Fruit fly (Drosophila melanogaster) whole organism, embryonic: ENCODE measurements around the gene robl62A.

Source experiments
- B-H1 ChIP-seq: fragments of 200-800 bp; sonication (Bioruptor generic); IDR thresholded peaks from 3 replicates; pipeline ENCODE4 v1.3.6; 2022; ENCODE audit warnings: missing biosample characterization, missing genetic modification characterization
- B-H2 ChIP-seq: fragments of 200-800 bp; sonication (Bioruptor generic); optimal IDR thresholded peaks from 2 replicates; lab custom pipeline; 2018; ENCODE audit warnings: missing biosample characterization, mild to moderate bottlenecking, missing genetic modification characterization
- Bgb ChIP-seq: fragments of 200-800 bp; sonication (Bioruptor generic); IDR thresholded peaks from 2 replicates; pipeline ENCODE4 v1.3.6; 2022; ENCODE audit warnings: missing biosample characterization, missing genetic modification characterization; ENCODE audit not compliant: partially characterized antibody
- CG11696 ChIP-seq: fragments of 200-800 bp; sonication (Bioruptor generic); IDR thresholded peaks from 2 replicates; pipeline ENCODE4 v1.3.6; 2022; ENCODE audit warnings: missing biosample characterization, missing genetic modification characterization
- CG11723 ChIP-seq: fragments of 200-800 bp; sonication (Bioruptor generic); optimal IDR thresholded peaks from 2 replicates; lab custom pipeline; 2017; ENCODE audit warnings: missing biosample characterization, mild to moderate bottlenecking, missing genetic modification characterization
- CG12071 ChIP-seq: fragments of 200-800 bp; sonication (Bioruptor generic); optimal IDR thresholded peaks from 3 replicates; lab custom pipeline; 2018; ENCODE audit warnings: missing biosample characterization, mild to moderate bottlenecking, missing genetic modification characterization
- CG12219 ChIP-seq: fragments of 200-800 bp; sonication (Bioruptor generic); optimal IDR thresholded peaks from 3 replicates; lab custom pipeline; 2018; ENCODE audit warnings: missing biosample characterization, mild to moderate bottlenecking, missing genetic modification characterization
- CG12659 ChIP-seq: fragments of 200-800 bp; sonication (Bioruptor generic); optimal IDR thresholded peaks from 3 replicates; lab custom pipeline; 2017; ENCODE audit warnings: mild to moderate bottlenecking, missing biosample characterization, missing genetic modification reagents, missing genetic modification characterization
- CG13894 ChIP-seq: fragments of 200-800 bp; sonication (Bioruptor generic); optimal IDR thresholded peaks from 3 replicates; lab custom pipeline; 2018; ENCODE audit warnings: missing biosample characterization, mild to moderate bottlenecking, missing genetic modification characterization, moderate library complexity
- CG14441 ChIP-seq: fragments of 200-800 bp; sonication (Bioruptor generic); IDR thresholded peaks from 2 replicates; pipeline ENCODE4 v1.3.6; 2022; ENCODE audit warnings: missing biosample characterization, missing genetic modification characterization
- CG15269 ChIP-seq: fragments of 200-800 bp; sonication (Bioruptor generic); optimal IDR thresholded peaks from 2 replicates; lab custom pipeline; 2018; ENCODE audit warnings: missing biosample characterization, mild to moderate bottlenecking, missing genetic modification characterization, moderate library complexity
- CG1602 ChIP-seq: fragments of 200-800 bp; sonication (Bioruptor generic); optimal IDR thresholded peaks from 3 replicates; lab custom pipeline; 2016; ENCODE audit warnings: missing biosample characterization, missing genetic modification characterization
- CG17361 ChIP-seq: fragments of 200-800 bp; sonication (Bioruptor generic); IDR thresholded peaks from 3 replicates; pipeline ENCODE4 v1.3.6; 2022; ENCODE audit warnings: missing biosample characterization, missing genetic modification characterization
- CG17612 ChIP-seq: fragments of 200-800 bp; sonication (Bioruptor generic); IDR thresholded peaks from 2 replicates; pipeline ENCODE4 v1.3.6; 2022; ENCODE audit warnings: missing biosample characterization, missing genetic modification characterization
- CG18599 ChIP-seq: fragments of 200-800 bp; sonication (Bioruptor generic); optimal IDR thresholded peaks from 3 replicates; lab custom pipeline; 2017; ENCODE audit warnings: missing biosample characterization, missing genetic modification characterization, mild to moderate bottlenecking, moderate library complexity, missing genetic modification reagents
- CG2678 ChIP-seq: fragments of 200-800 bp; sonication (Bioruptor generic); optimal IDR thresholded peaks from 3 replicates; lab custom pipeline; 2019; ENCODE audit warnings: missing biosample characterization, mild to moderate bottlenecking, missing genetic modification characterization, moderate library complexity
- CG2875 ChIP-seq: fragments of 200-800 bp; sonication (Bioruptor generic); optimal IDR thresholded peaks from 2 replicates; lab custom pipeline; 2017; ENCODE audit warnings: missing biosample characterization, mild to moderate bottlenecking, missing genetic modification characterization, missing genetic modification reagents
- CG34422 ChIP-seq: fragments of 200-800 bp; sonication (Bioruptor generic); IDR thresholded peaks from 3 replicates; pipeline ENCODE4 v1.3.6; 2022; ENCODE audit warnings: missing biosample characterization, missing genetic modification characterization
- CG4424 ChIP-seq: fragments of 200-800 bp; sonication (Bioruptor generic); optimal IDR thresholded peaks from 3 replicates; lab custom pipeline; 2016; ENCODE audit warnings: missing biosample characterization, missing genetic modification characterization
- CG4820 ChIP-seq: fragments of 200-800 bp; sonication (Bioruptor generic); optimal IDR thresholded peaks from 3 replicates; lab custom pipeline; 2016; ENCODE audit warnings: missing biosample characterization, missing genetic modification characterization
- CG7372 ChIP-seq: fragments of 200-800 bp; sonication (Bioruptor generic); IDR thresholded peaks from 2 replicates; pipeline ENCODE4 v1.3.6; 2022; ENCODE audit warnings: missing biosample characterization, missing genetic modification characterization
- CG7786 ChIP-seq: fragments of 200-800 bp; sonication (Bioruptor generic); optimal IDR thresholded peaks from 2 replicates; lab custom pipeline; 2016; ENCODE audit warnings: missing biosample characterization, missing genetic modification characterization
- CG8281 ChIP-seq: fragments of 200-800 bp; sonication (Bioruptor generic); optimal IDR thresholded peaks from 2 replicates; lab custom pipeline; 2018; ENCODE audit warnings: missing biosample characterization, mild to moderate bottlenecking, missing genetic modification characterization, moderate library complexity
- CG9609 ChIP-seq: fragments of 200-800 bp; sonication (Bioruptor generic); optimal IDR thresholded peaks from 3 replicates; lab custom pipeline; 2016; ENCODE audit warnings: missing biosample characterization, missing genetic modification characterization
- Dbx ChIP-seq: fragments of 200-800 bp; sonication (Bioruptor generic); IDR thresholded peaks from 3 replicates; pipeline ENCODE4 v1.3.6; 2022; ENCODE audit warnings: missing biosample characterization, missing genetic modification characterization
- Fer1 ChIP-seq: fragments of 200-800 bp; sonication (Bioruptor generic); optimal IDR thresholded peaks from 2 replicates; lab custom pipeline; 2017; ENCODE audit warnings: missing biosample characterization, mild to moderate bottlenecking, missing genetic modification characterization
- Fer3 ChIP-seq: fragments of 200-800 bp; sonication (Bioruptor generic); optimal IDR thresholded peaks from 2 replicates; lab custom pipeline; 2018; ENCODE audit warnings: missing biosample characterization, mild to moderate bottlenecking, missing genetic modification characterization, moderate library complexity
- H2.0 ChIP-seq: fragments of 200-800 bp; sonication (Bioruptor generic); IDR thresholded peaks from 2 replicates; pipeline ENCODE4 v1.3.6; 2022; ENCODE audit warnings: missing biosample characterization, missing genetic modification characterization
- Med ChIP-seq: fragments of 200-800 bp; sonication (Bioruptor generic); peaks from one replicate; lab custom pipeline; 2016; ENCODE audit warnings: missing biosample characterization, missing genetic modification characterization, mild to moderate bottlenecking, inconsistent platforms, moderate library complexity
- Nf-YC ChIP-seq: fragments of 200-800 bp; optimal IDR thresholded peaks from 3 replicates; lab custom pipeline; 2019; ENCODE audit warnings: missing biosample characterization, mild to moderate bottlenecking, missing genetic modification characterization, moderate library complexity
- Scr ChIP-seq: fragments of 200-800 bp; sonication (Bioruptor generic); IDR thresholded peaks from 2 replicates; pipeline ENCODE4 v1.3.6; 2022; ENCODE audit warnings: missing biosample characterization, missing genetic modification characterization; ENCODE audit not compliant: partially characterized antibody
- Sin3A ChIP-seq: fragments of >200 bp; optimal IDR thresholded peaks from 2 replicates; lab custom pipeline; 2018
- Sox100B ChIP-seq: fragments of 200-800 bp; sonication (Bioruptor generic); optimal IDR thresholded peaks from 3 replicates; lab custom pipeline; 2018; ENCODE audit warnings: missing biosample characterization, mild to moderate bottlenecking, missing genetic modification characterization
- az2 ChIP-seq: fragments of 200-800 bp; sonication (Bioruptor generic); optimal IDR thresholded peaks from 3 replicates; lab custom pipeline; 2016; ENCODE audit warnings: missing biosample characterization, missing genetic modification characterization
- chn ChIP-seq: fragments of 200-800 bp; sonication (Bioruptor generic); optimal IDR thresholded peaks from 2 replicates; lab custom pipeline; 2016; ENCODE audit warnings: missing biosample characterization, missing genetic modification characterization
- croc ChIP-seq: fragments of 200-800 bp; sonication (Bioruptor generic); conservative IDR thresholded peaks from 3 replicates; pipeline ENCODE4 v1.3.6; 2022; ENCODE audit warnings: missing biosample characterization, missing genetic modification characterization
- crol ChIP-seq: fragments of 200-800 bp; sonication (Bioruptor generic); IDR thresholded peaks from 2 replicates; pipeline ENCODE4 v1.3.6; 2022; ENCODE audit warnings: missing biosample characterization, missing genetic modification characterization
- dati ChIP-seq: fragments of 200-800 bp; sonication (Bioruptor generic); IDR thresholded peaks from 2 replicates; pipeline ENCODE4 v1.3.6; 2022; ENCODE audit warnings: missing biosample characterization, missing genetic modification characterization
- grau ChIP-seq: fragments of 200-800 bp; optimal IDR thresholded peaks from 3 replicates; lab custom pipeline; 2019; ENCODE audit warnings: missing biosample characterization, mild to moderate bottlenecking, missing genetic modification characterization, moderate library complexity
- kay ChIP-seq: fragments of 200-800 bp; sonication (Bioruptor generic); optimal IDR thresholded peaks from 2 replicates; lab custom pipeline; 2016; ENCODE audit warnings: missing biosample characterization, missing genetic modification characterization
- lbe ChIP-seq: fragments of 200-800 bp; sonication (Bioruptor generic); optimal IDR thresholded peaks from 2 replicates; lab custom pipeline; 2016; ENCODE audit warnings: missing biosample characterization, mild to moderate bottlenecking, missing genetic modification characterization
- pfk ChIP-seq: fragments of 200-800 bp; sonication (Bioruptor generic); optimal IDR thresholded peaks from 2 replicates; lab custom pipeline; 2018; ENCODE audit warnings: missing biosample characterization, mild to moderate bottlenecking, missing genetic modification characterization, moderate library complexity
- phol ChIP-seq: fragments of 200-800 bp; sonication (Bioruptor generic); optimal IDR thresholded peaks from 3 replicates; lab custom pipeline; 2018; ENCODE audit warnings: missing biosample characterization, mild to moderate bottlenecking, missing genetic modification characterization, moderate library complexity
- pita ChIP-seq: fragments of 200-800 bp; sonication (Bioruptor generic); optimal IDR thresholded peaks from 2 replicates; lab custom pipeline; 2017; ENCODE audit warnings: missing biosample characterization, mild to moderate bottlenecking, missing genetic modification characterization
- ranshi ChIP-seq: fragments of 200-800 bp; sonication (Bioruptor generic); IDR thresholded peaks from 2 replicates; pipeline ENCODE4 v1.3.6; 2022; ENCODE audit warnings: missing biosample characterization, missing genetic modification characterization
- sc ChIP-seq, 3 experiments: fragments of >200 bp in 2 of 3; fragments of 200-800 bp in 1 of 3; sonication (Bioruptor generic) in 1 of 3; optimal IDR thresholded peaks; 2 replicates in 2 of 3; 3 replicates in 1 of 3; lab custom pipeline; 2017; ENCODE audit warnings: mild to moderate bottlenecking in 1 of 3, missing biosample characterization in 1 of 3, missing genetic modification characterization in 1 of 3, missing genetic modification reagents in 1 of 3
- sob ChIP-seq: fragments of 200-800 bp; sonication (Bioruptor generic); IDR thresholded peaks from 2 replicates; pipeline ENCODE4 v1.3.6; 2022; ENCODE audit warnings: missing biosample characterization, missing genetic modification characterization
- trem ChIP-seq: fragments of 200-800 bp; optimal IDR thresholded peaks from 3 replicates; lab custom pipeline; 2019; ENCODE audit warnings: missing biosample characterization, mild to moderate bottlenecking, missing genetic modification characterization, moderate library complexity
- vnd ChIP-seq: fragments of 200-800 bp; sonication (Bioruptor generic); IDR thresholded peaks from 3 replicates; pipeline ENCODE4 v1.3.6; 2022; ENCODE audit warnings: missing biosample characterization, missing genetic modification characterization; ENCODE audit not compliant: partially characterized antibody

Gene robl62A

dm6 chr3L:1478998-1479680 lies 1.7 kb downstream of the robl62A start (continued):
- TF ChIP-seq CG34422 (GFP tag; lab: Robert Waterston, UW): peak; percentile 82
- TF ChIP-seq croc (GFP tag; lab: Robert Waterston, UW): peak; percentile 75
- TF ChIP-seq Sox100B (GFP tag; lab: Kevin White, UChicago): no peak
- TF ChIP-seq CG4424 (GFP tag; lab: Kevin White, UChicago): peak; percentile 66
- TF ChIP-seq CG2875 (GFP tag; lab: Kevin White, UChicago): peak; percentile 28
- TF ChIP-seq CG9609 (GFP tag; lab: Kevin White, UChicago): peak; percentile 65
- TF ChIP-seq Nf-YC (tag; lab: Kevin White, UChicago): no peak
- TF ChIP-seq CG11696 (GFP tag; lab: Robert Waterston, UW): peak; percentile 97
- no peak for TF ChIP-seq vnd
- TF ChIP-seq Fer1 (GFP tag; lab: Kevin White, UChicago): no peak
- TF ChIP-seq CG7786 (GFP tag; lab: Kevin White, UChicago): peak; percentile 61
- TF ChIP-seq CG15269: peak; percentile 25
- TF ChIP-seq B-H1: no peak
- peak; percentile 61 for TF ChIP-seq CG4820
- peak; percentile 70 for TF ChIP-seq CG1602
- TF ChIP-seq chn (GFP tag; lab: Kevin White, UChicago): peak; percentile 72
- TF ChIP-seq Scr (GFP tag; lab: Robert Waterston, UW): no peak
- no peak for TF ChIP-seq CG11723 (GFP tag; lab: Kevin White, UChicago)
- TF ChIP-seq CG2678: no peak
- no peak for TF ChIP-seq Sin3A (lab: Kevin White, UChicago)
- no peak for TF ChIP-seq pfk (GFP tag; lab: Kevin White, UChicago)
- peak; percentile 68; the same call in 1 of the 2 replicates for TF ChIP-seq ranshi (GFP tag; lab: Robert Waterston, UW)
- TF ChIP-seq pita (GFP tag; lab: Kevin White, UChicago): no peak
- no peak for TF ChIP-seq crol (GFP tag; lab: Robert Waterston, UW)
- TF ChIP-seq H2.0 (GFP tag; lab: Robert Waterston, UW): peak; percentile 76
- peak; percentile 58 for TF ChIP-seq trem (tag; lab: Kevin White, UChicago)
- TF ChIP-seq grau (tag; lab: Kevin White, UChicago): peak; percentile 61
- TF ChIP-seq Dbx (GFP tag; lab: Robert Waterston, UW): no peak
- TF ChIP-seq Med (GFP tag; lab: Kevin White, UChicago): no peak
- TF ChIP-seq CG7372 (GFP tag; lab: Robert Waterston, UW): 0 out of 2 replicates have a peak, but pooled peaks have one; percentile 13
- TF ChIP-seq CG12659: no peak
- TF ChIP-seq CG17361: peak; percentile 54
- TF ChIP-seq CG17612 (GFP tag; lab: Robert Waterston, UW): no peak
- peak; percentile 2 for TF ChIP-seq CG8281 (tag; lab: Kevin White, UChicago)
- peak; percentile 15 for TF ChIP-seq kay (GFP tag; lab: Kevin White, UChicago)
- no peak for TF ChIP-seq Fer3
- TF ChIP-seq sc (optimal IDR thresholded peaks at IDR 0.05; lab: Kevin White, UChicago): no peak
- peak; percentile 47 for TF ChIP-seq sc (GFP tag; optimal IDR thresholded peaks at IDR 0.05; lab: Kevin White, UChicago)
- no peak for TF ChIP-seq CG18599
- TF ChIP-seq lbe (GFP tag; lab: Kevin White, UChicago): no peak
- peak; percentile 50; the same call in 1 of the 2 replicates for TF ChIP-seq sob (GFP tag; lab: Robert Waterston, UW)
- peak; percentile 68 for TF ChIP-seq az2
- TF ChIP-seq B-H2 (GFP tag; lab: Kevin White, UChicago): no peak
- peak; percentile 69 for TF ChIP-seq phol (tag; lab: Kevin White, UChicago)
- TF ChIP-seq dati (GFP tag; lab: Robert Waterston, UW): peak; percentile 51
- TF ChIP-seq CG14441: peak; percentile 73
- TF ChIP-seq CG12071: no peak
- TF ChIP-seq CG13894 (tag; lab: Kevin White, UChicago): no peak
- TF ChIP-seq CG12219 (GFP tag; lab: Kevin White, UChicago): peak; percentile 61
- TF ChIP-seq Bgb (GFP tag; lab: Robert Waterston, UW): no peak
